Worm (Caenorhabditis elegans): ENCODE measurements around the gene emc-5.

- TF ChIP-seq alr-1 (tag; optimal IDR thresholded peaks at IDR 0.05): no peak
- TF ChIP-seq skn-1 (tag; optimal IDR thresholded peaks at IDR 0.05): no peak
- TF ChIP-seq nhr-237 (tag; optimal IDR thresholded peaks at IDR 0.05): no peak
- TF ChIP-seq unc-39 (tag; optimal IDR thresholded peaks at IDR 0.05): no peak
- TF ChIP-seq ZK546.5 (tag; optimal IDR thresholded peaks at IDR 0.05): no peak
- no peak for TF ChIP-seq lin-39 (tag; optimal IDR thresholded peaks at IDR 0.05)
- TF ChIP-seq aly-2 (tag; optimal IDR thresholded peaks at IDR 0.05): no peak
- no peak for TF ChIP-seq ceh-82 (tag; optimal IDR thresholded peaks at IDR 0.05)
- no peak for TF ChIP-seq F13H6.1 (tag; optimal IDR thresholded peaks at IDR 0.05)
- TF ChIP-seq nhr-12 (tag; optimal IDR thresholded peaks at IDR 0.05): no peak
- no peak for TF ChIP-seq nhr-77 (tag; optimal IDR thresholded peaks at IDR 0.05)
These were observed 20.2 kb upstream of the emc-5 start, which contains the start of gene W02B12.16 for ce11 chrII:11476410-11476809.

Data from whole organism, L2 larva.